Fruit fly (Drosophila melanogaster) whole organism, wandering third instar larva: Measurements from ENCODE around the gene CG4995.

ENCODE experiments used
- CG32264 ChIP-seq: fragments of 200-800 bp; sonication (Bioruptor generic); optimal IDR thresholded peaks from 2 replicates; lab custom pipeline; 2016; ENCODE audit warnings: missing biosample characterization, missing genetic modification characterization
- CG9705 ChIP-seq: fragments of 200-800 bp; sonication (Bioruptor generic); optimal IDR thresholded peaks from 2 replicates; lab custom pipeline; 2018; ENCODE audit warnings: missing biosample characterization, mild to moderate bottlenecking, missing genetic modification characterization
- CrebA ChIP-seq: fragments of 200-800 bp; sonication (Bioruptor generic); optimal IDR thresholded peaks from 2 replicates; lab custom pipeline; 2016; ENCODE audit warnings: missing biosample characterization, mild to moderate bottlenecking, missing genetic modification characterization, borderline replicate concordance
- Dfd ChIP-seq: fragments of >200 bp; optimal IDR thresholded peaks from 2 replicates; lab custom pipeline; 2017; ENCODE audit warnings: missing biosample characterization, missing genetic modification characterization
- Dif ChIP-seq: fragments of 200-275, 200-300 bp; sonication (Bioruptor generic); optimal IDR thresholded peaks from 2 replicates; lab custom pipeline; 2018; ENCODE audit warnings: missing biosample characterization, missing genetic modification characterization; ENCODE audit not compliant: partially characterized antibody
- HLH106 ChIP-seq: fragments of 200-800 bp; optimal IDR thresholded peaks from 3 replicates; lab custom pipeline; 2019; ENCODE audit warnings: missing biosample characterization, mild to moderate bottlenecking, missing genetic modification characterization, moderate library complexity
- Hnf4 ChIP-seq: fragments of 200-800 bp; sonication (Bioruptor generic); optimal IDR thresholded peaks from 2 replicates; lab custom pipeline; 2016; ENCODE audit warnings: missing biosample characterization, mild to moderate bottlenecking, missing genetic modification characterization
- Hr78 ChIP-seq: fragments of >200 bp; optimal IDR thresholded peaks from 2 replicates; lab custom pipeline; 2017; ENCODE audit warnings: missing biosample characterization, missing genetic modification characterization
- Mio ChIP-seq: sonication (Bioruptor generic); optimal IDR thresholded peaks from 2 replicates; lab custom pipeline; 2016; ENCODE audit warnings: missing biosample characterization, missing genetic modification characterization
- Myc ChIP-seq: fragments of >200 bp; optimal IDR thresholded peaks from 2 replicates; lab custom pipeline; 2017
- N ChIP-seq: fragments of >200 bp; optimal IDR thresholded peaks from 2 replicates; lab custom pipeline; 2018; ENCODE audit warnings: missing biosample characterization, missing external identifiers, missing genetic modification characterization
- OdsH ChIP-seq: fragments of 200-800 bp; sonication (Bioruptor generic); optimal IDR thresholded peaks from 2 replicates; lab custom pipeline; 2016; ENCODE audit warnings: missing biosample characterization, mild to moderate bottlenecking, missing genetic modification characterization
- Rel ChIP-seq, 2 experiments: fragments of 200-800 bp; sonication (Bioruptor generic) in 1 of 2; optimal IDR thresholded peaks; 2 replicates in 1 of 2; 3 replicates in 1 of 2; lab custom pipeline; 2016 to 2019; ENCODE audit warnings: mild to moderate bottlenecking in 2 of 2, missing biosample characterization in 2 of 2, missing genetic modification characterization in 2 of 2, moderate library complexity in 1 of 2
- Sp1 ChIP-seq: fragments of 200-800 bp; sonication (Bioruptor generic); optimal IDR thresholded peaks from 3 replicates; lab custom pipeline; 2019; ENCODE audit warnings: missing biosample characterization, mild to moderate bottlenecking, missing genetic modification characterization, moderate library complexity
- Vsx2 ChIP-seq: fragments of 200-300, 225-300 bp; sonication (Bioruptor generic); optimal IDR thresholded peaks from 2 replicates; lab custom pipeline; 2018; ENCODE audit warnings: missing biosample characterization, missing genetic modification characterization; ENCODE audit not compliant: partially characterized antibody
- brk ChIP-seq: fragments of 200-800 bp; sonication (Bioruptor generic); optimal IDR thresholded peaks from 2 replicates; lab custom pipeline; 2016; ENCODE audit warnings: missing biosample characterization, mild to moderate bottlenecking, missing genetic modification characterization
- dl ChIP-seq, 2 experiments: fragments of 175-275, 200-275 bp in 1 of 2; fragments of 200-275 bp in 1 of 2; sonication (Bioruptor generic); optimal IDR thresholded peaks; lab custom pipeline; 2018; ENCODE audit warnings: mild to moderate bottlenecking in 2 of 2, missing biosample characterization in 2 of 2, missing genetic modification characterization in 2 of 2, moderate library complexity in 2 of 2; ENCODE audit not compliant: partially characterized antibody in 2 of 2, insufficient read depth in 1 of 2
- dmrt93B ChIP-seq: fragments of 200-800 bp; sonication (Bioruptor generic); optimal IDR thresholded peaks from 2 replicates; lab custom pipeline; 2018; ENCODE audit warnings: missing biosample characterization, mild to moderate bottlenecking, missing genetic modification characterization
- dsf ChIP-seq: sonication (Bioruptor generic); optimal IDR thresholded peaks from 2 replicates; lab custom pipeline; 2016; ENCODE audit warnings: missing biosample characterization, missing genetic modification characterization, borderline replicate concordance
- fru ChIP-seq: fragments of 200-800 bp; sonication (Bioruptor generic); optimal IDR thresholded peaks from 3 replicates; lab custom pipeline; 2016; ENCODE audit warnings: missing biosample characterization, mild to moderate bottlenecking, missing genetic modification characterization
- h ChIP-seq: fragments of 200-800 bp; sonication (Bioruptor generic); optimal IDR thresholded peaks from 3 replicates; lab custom pipeline; 2016; ENCODE audit warnings: missing biosample characterization, mild to moderate bottlenecking, missing genetic modification characterization
- jim ChIP-seq: fragments of 175-275, 200-325 bp; sonication (Bioruptor generic); optimal IDR thresholded peaks from 2 replicates; lab custom pipeline; 2016; ENCODE audit warnings: missing biosample characterization, mild to moderate bottlenecking, missing genetic modification characterization
- psq ChIP-seq: fragments of 200-800 bp; sonication (Bioruptor generic); optimal IDR thresholded peaks from 3 replicates; lab custom pipeline; 2017; ENCODE audit warnings: missing biosample characterization, mild to moderate bottlenecking, missing genetic modification characterization, moderate library complexity
- rgr ChIP-seq: fragments of 200-800 bp; sonication (Bioruptor generic); optimal IDR thresholded peaks from 3 replicates; lab custom pipeline; 2016; ENCODE audit warnings: missing biosample characterization, mild to moderate bottlenecking, missing genetic modification characterization
- sage ChIP-seq: fragments of 200-800 bp; sonication (Bioruptor generic); optimal IDR thresholded peaks from 2 replicates; lab custom pipeline; 2016; ENCODE audit warnings: missing biosample characterization, mild to moderate bottlenecking, missing genetic modification characterization
- usp ChIP-seq: fragments of >200 bp; optimal IDR thresholded peaks from 2 replicates; lab custom pipeline; 2017; ENCODE audit warnings: missing biosample characterization, missing genetic modification characterization
- woc ChIP-seq: sonication (Bioruptor generic); optimal IDR thresholded peaks from 2 replicates; lab custom pipeline; 2016; ENCODE audit warnings: missing biosample characterization, mild to moderate bottlenecking, missing genetic modification characterization

CG4995 gene

dm6 chr2L:10362408-10363067 is 40.3 kb downstream of the CG4995 start, which contains the start of the genes Cand1 and pim:
Gene Cand1, minus strand, starts transcription at chr2L:10362707.
Gene pim, plus strand, starts transcription at chr2L:10362989.
- TF ChIP-seq HLH106 (tag; lab: Kevin White, UChicago): peak; percentile 11
- no peak for TF ChIP-seq Rel (GFP tag; optimal IDR thresholded peaks at IDR 0.05; lab: Kevin White, UChicago)
- TF ChIP-seq Rel (tag; optimal IDR thresholded peaks at IDR 0.05; lab: Kevin White, UChicago): peak; percentile 36
- TF ChIP-seq dmrt93B (GFP tag; lab: Kevin White, UChicago): no peak
- TF ChIP-seq woc: peak; percentile 22

- TF ChIP-seq Sp1 (GFP tag; lab: Kevin White, UChicago): no peak
- no peak for TF ChIP-seq dl (GFP tag; optimal IDR thresholded peaks at IDR 0.05; lab: Kevin White, UChicago; ENCODE audit: insufficient read depth in 1 of 2, partially characterized antibody in 2 of 2)
- peak; percentile 69 for TF ChIP-seq Myc
- no peak for TF ChIP-seq psq (GFP tag; lab: Kevin White, UChicago)
- TF ChIP-seq dsf (GFP tag; lab: Kevin White, UChicago): no peak
- no peak for TF ChIP-seq Hr78 (GFP tag; lab: Kevin White, UChicago)
- peak; percentile 85 for TF ChIP-seq fru
- TF ChIP-seq sage: no peak
- peak; percentile 60 for TF ChIP-seq woc
- no peak for TF ChIP-seq Vsx2 (GFP tag; lab: Kevin White, UChicago)
- no peak for TF ChIP-seq N (GFP tag; lab: Kevin White, UChicago)
- TF ChIP-seq h (GFP tag; lab: Kevin White, UChicago): no peak
- no peak for TF ChIP-seq rgr
- TF ChIP-seq, all 38 proteins: peak for 3
Measured at dm6 chr2L:10364229-10364628, 42.0 kb downstream of the CG4995 start, which contains the start of gene lft. Gene lft, plus strand, starts transcription at chr2L:10364471.

dm6 chr2L:10366525-10366924 is 44.2 kb downstream of the CG4995 start, which contains the start of gene CG5056:
Gene CG5056, plus strand, starts transcription at chr2L:10366692.
- TF ChIP-seq Sp1 (GFP tag; lab: Kevin White, UChicago): peak; percentile 30
- TF ChIP-seq Dif (GFP tag; lab: Kevin White, UChicago): no peak
- TF ChIP-seq Rel (GFP tag; optimal IDR thresholded peaks at IDR 0.05; lab: Kevin White, UChicago): no peak
- TF ChIP-seq Rel (tag; optimal IDR thresholded peaks at IDR 0.05; lab: Kevin White, UChicago): no peak
- TF ChIP-seq CG32264 (GFP tag; lab: Kevin White, UChicago): no peak
- peak; percentile 64 for TF ChIP-seq woc
- TF ChIP-seq Mio (GFP tag; lab: Kevin White, UChicago): no peak
- no peak for TF ChIP-seq usp
- TF ChIP-seq, all 38 proteins: peak for 2

- no peak for TF ChIP-seq psq (GFP tag; lab: Kevin White, UChicago)
- no peak for TF ChIP-seq brk (GFP tag; lab: Kevin White, UChicago)
- no peak for TF ChIP-seq Myc
- no peak for TF ChIP-seq CG9705 (GFP tag; lab: Kevin White, UChicago)
- TF ChIP-seq N (GFP tag; lab: Kevin White, UChicago): no peak
- no peak for TF ChIP-seq rgr
- TF ChIP-seq jim (GFP tag; lab: Kevin White, UChicago): no peak
- TF ChIP-seq Dfd (GFP tag; lab: Kevin White, UChicago): no peak
- TF ChIP-seq OdsH (GFP tag; lab: Kevin White, UChicago): no peak
- no peak for TF ChIP-seq Mio (GFP tag; lab: Kevin White, UChicago)
- no peak for TF ChIP-seq h (GFP tag; lab: Kevin White, UChicago)
- TF ChIP-seq woc: no peak
- no peak for TF ChIP-seq CG32264 (GFP tag; lab: Kevin White, UChicago)
- no peak for TF ChIP-seq CrebA (GFP tag; lab: Kevin White, UChicago)
Measured at dm6 chr2L:10372297-10372696, 50.0 kb downstream of the CG4995 start.

- no peak for TF ChIP-seq CrebA (GFP tag; lab: Kevin White, UChicago)
- no peak for TF ChIP-seq Sp1 (GFP tag; lab: Kevin White, UChicago)
- TF ChIP-seq Hnf4: no peak
- no peak for TF ChIP-seq dl (GFP tag; optimal IDR thresholded peaks at IDR 0.05; lab: Kevin White, UChicago; ENCODE audit: insufficient read depth in 1 of 2, partially characterized antibody in 2 of 2)
- TF ChIP-seq h (GFP tag; lab: Kevin White, UChicago): no peak
- no peak for TF ChIP-seq woc
Measured at dm6 chr2L:10373605-10374269, 51.5 kb downstream of the CG4995 start, which contains the start of gene rho-5. Gene rho-5, minus strand, starts transcription at chr2L:10373900.
